Worm (Caenorhabditis elegans) whole organism, L1 larva: ENCODE data around the gene str-123.

ENCODE experiments used
- C04F5.9 ChIP-seq: sonication (generic microtip); optimal IDR thresholded peaks from 2 replicates; lab custom pipeline; 2016; ENCODE audit warnings: missing genetic modification characterization, missing compliant biosample characterization
- F16B12.6 ChIP-seq: fragments of 150-350 bp; optimal IDR thresholded peaks from 2 replicates; lab custom pipeline; 2014; ENCODE audit warnings: missing biosample characterization, missing genetic modification characterization
- aha-1 ChIP-seq: fragments of 150-350 bp; optimal IDR thresholded peaks from 2 replicates; lab custom pipeline; 2014; ENCODE audit warnings: missing biosample characterization, missing genetic modification characterization
- alr-1 ChIP-seq: fragments of 200-800 bp; sonication (Bioruptor generic); optimal IDR thresholded peaks from 2 replicates; lab custom pipeline; 2018; ENCODE audit warnings: borderline replicate concordance, mild to moderate bottlenecking, missing genetic modification characterization, missing compliant biosample characterization
- aly-2 ChIP-seq: fragments of 150-350 bp; optimal IDR thresholded peaks from 2 replicates; lab custom pipeline; 2014; ENCODE audit warnings: missing biosample characterization, missing genetic modification characterization
- blmp-1 ChIP-seq: fragments of 150-350 bp; optimal IDR thresholded peaks from 2 replicates; lab custom pipeline; 2014; ENCODE audit warnings: missing biosample characterization, missing genetic modification characterization
- ceh-88 ChIP-seq: fragments of 200-800 bp; sonication (Bioruptor generic); IDR thresholded peaks from 2 replicates; pipeline ENCODE4 v1.3.6; 2022; ENCODE audit warnings: missing genetic modification characterization, missing compliant biosample characterization
- ceh-90 ChIP-seq: sonication (generic microtip); optimal IDR thresholded peaks from 2 replicates; lab custom pipeline; 2016; ENCODE audit warnings: missing genetic modification characterization, missing compliant biosample characterization
- dsc-1 ChIP-seq: sonication (generic microtip); optimal IDR thresholded peaks from 2 replicates; lab custom pipeline; 2016; ENCODE audit warnings: mild to moderate bottlenecking, missing genetic modification characterization, missing compliant biosample characterization
- efl-1 ChIP-seq, 4 experiments: fragments of 150-350 bp; optimal IDR thresholded peaks in 3 of 4; peaks in 1 of 4; 1 replicate in 1 of 4; 2 replicates in 3 of 4; lab custom pipeline; 2014; ENCODE audit warnings: missing biosample characterization in 2 of 4, missing genetic modification characterization in 2 of 4, missing genetic modification reagents in 2 of 4
- efl-3 ChIP-seq: fragments of 200-800 bp; sonication (Bioruptor generic); optimal IDR thresholded peaks from 2 replicates; lab custom pipeline; 2018; ENCODE audit warnings: mild to moderate bottlenecking, missing genetic modification characterization, missing compliant biosample characterization
- egl-13 ChIP-seq: sonication (generic microtip); optimal IDR thresholded peaks from 2 replicates; lab custom pipeline; 2016; ENCODE audit warnings: missing genotype, missing genetic modification reagents, missing genetic modification characterization, missing compliant biosample characterization
- egl-27 ChIP-seq, 2 experiments: fragments of 150-350 bp in 1 of 2; sonication (generic microtip); optimal IDR thresholded peaks; 3 replicates each; lab custom pipeline; 2017 to 2018; ENCODE audit warnings: missing biosample characterization in 2 of 2, missing genetic modification characterization in 2 of 2, missing genetic modification reagents in 2 of 2
- elt-2 ChIP-seq: sonication (generic microtip); optimal IDR thresholded peaks from 2 replicates; lab custom pipeline; 2016; ENCODE audit warnings: missing genetic modification characterization, mild to moderate bottlenecking, inconsistent platforms, missing compliant biosample characterization, missing genetic modification reagents
- elt-3 ChIP-seq, 6 experiments: fragments of 150-350 bp in 1 of 6; sonication (generic microtip); optimal IDR thresholded peaks; 2 replicates each; lab custom pipeline; 2017 to 2018; ENCODE audit warnings: missing biosample characterization in 6 of 6, missing genetic modification characterization in 6 of 6, inconsistent platforms in 1 of 6
- fkh-8 ChIP-seq: sonication (generic microtip); optimal IDR thresholded peaks from 2 replicates; lab custom pipeline; 2016; ENCODE audit warnings: mild to moderate bottlenecking, missing genetic modification characterization, missing compliant biosample characterization
- fos-1 ChIP-seq: fragments of 150-350 bp; optimal IDR thresholded peaks from 2 replicates; lab custom pipeline; 2014; ENCODE audit warnings: missing biosample characterization, missing genetic modification characterization
- hlh-17 ChIP-seq: fragments of 200-800 bp; sonication (Bioruptor generic); optimal IDR thresholded peaks from 2 replicates; lab custom pipeline; 2018; ENCODE audit warnings: missing genetic modification characterization, mild to moderate bottlenecking, missing compliant biosample characterization, moderate library complexity, borderline replicate concordance
- lin-35 ChIP-seq, 2 experiments: fragments of 150-350 bp; optimal IDR thresholded peaks; 2 replicates each; lab custom pipeline; 2014; ENCODE audit warnings: missing biosample characterization in 2 of 2, missing genetic modification characterization in 2 of 2, missing genetic modification reagents in 2 of 2
- lin-39 ChIP-seq: fragments of 150-350 bp; optimal IDR thresholded peaks from 2 replicates; lab custom pipeline; 2014; ENCODE audit warnings: missing biosample characterization, missing genetic modification reagents, missing genetic modification characterization
- mdl-1 ChIP-seq, 2 experiments: fragments of 150-350 bp; optimal IDR thresholded peaks; 2 replicates each; lab custom pipeline; 2014 to 2017; ENCODE audit warnings: missing biosample characterization in 2 of 2, missing genetic modification characterization in 2 of 2, inconsistent platforms in 1 of 2
- mef-2 ChIP-seq: fragments of 150-350 bp; optimal IDR thresholded peaks from 2 replicates; lab custom pipeline; 2014; ENCODE audit warnings: missing biosample characterization, missing genetic modification characterization
- nhr-19 ChIP-seq: fragments of 200-800 bp; sonication (Bioruptor generic); conservative IDR thresholded peaks from 2 replicates; pipeline ENCODE4 v1.3.6; 2022; ENCODE audit warnings: missing genetic modification characterization, missing compliant biosample characterization
- nhr-20 ChIP-seq: sonication (generic microtip); optimal IDR thresholded peaks from 2 replicates; lab custom pipeline; 2016; ENCODE audit warnings: mild to moderate bottlenecking, missing genetic modification characterization, missing compliant biosample characterization
- nhr-237 ChIP-seq: fragments of 150-350 bp; optimal IDR thresholded peaks from 2 replicates; lab custom pipeline; 2014; ENCODE audit warnings: missing biosample characterization, missing genetic modification characterization
- nhr-28 ChIP-seq: fragments of 150-350 bp; optimal IDR thresholded peaks from 2 replicates; lab custom pipeline; 2014; ENCODE audit warnings: missing biosample characterization, missing genetic modification characterization
- nhr-47 ChIP-seq: sonication (generic microtip); optimal IDR thresholded peaks from 2 replicates; lab custom pipeline; 2016; ENCODE audit warnings: mild to moderate bottlenecking, missing genetic modification characterization, moderate library complexity, missing compliant biosample characterization
- nhr-77 ChIP-seq: fragments of 150-350 bp; optimal IDR thresholded peaks from 2 replicates; lab custom pipeline; 2014; ENCODE audit warnings: missing biosample characterization, missing genetic modification characterization
- nhr-85 ChIP-seq: sonication (generic microtip); peaks from one replicate; lab custom pipeline; 2016; ENCODE audit warnings: missing genetic modification characterization, inconsistent platforms, missing compliant biosample characterization
- nhr-90 ChIP-seq: sonication (generic microtip); optimal IDR thresholded peaks from 2 replicates; lab custom pipeline; 2016; ENCODE audit warnings: mild to moderate bottlenecking, missing genetic modification characterization, missing compliant biosample characterization; ENCODE audit not compliant: poor library complexity
- pqm-1 ChIP-seq: sonication (generic microtip); optimal IDR thresholded peaks from 3 replicates; lab custom pipeline; 2017; ENCODE audit warnings: missing biosample characterization, missing genetic modification characterization
- skn-1 ChIP-seq: fragments of 150-350 bp; optimal IDR thresholded peaks from 2 replicates; lab custom pipeline; 2014; ENCODE audit warnings: missing biosample characterization, missing genetic modification characterization
- snpc-4 ChIP-seq: fragments of 150-350 bp; optimal IDR thresholded peaks from 2 replicates; lab custom pipeline; 2014; ENCODE audit warnings: missing biosample characterization, missing genetic modification characterization
- snu-23 ChIP-seq: sonication (generic microtip); optimal IDR thresholded peaks from 2 replicates; lab custom pipeline; 2016; ENCODE audit warnings: missing genetic modification characterization, missing compliant biosample characterization
- sox-4 ChIP-seq: sonication (generic microtip); optimal IDR thresholded peaks from 2 replicates; lab custom pipeline; 2016; ENCODE audit warnings: missing genetic modification characterization, missing compliant biosample characterization
- unc-130 ChIP-seq: fragments of 150-350 bp; optimal IDR thresholded peaks from 2 replicates; lab custom pipeline; 2017; ENCODE audit warnings: missing biosample characterization, missing genetic modification characterization, inconsistent platforms
- unc-30 ChIP-seq: sonication (generic microtip); optimal IDR thresholded peaks from 2 replicates; lab custom pipeline; 2017; ENCODE audit warnings: missing biosample characterization, missing genetic modification characterization
- unc-98 ChIP-seq: fragments of 200-800 bp; sonication (Bioruptor generic); IDR thresholded peaks from 2 replicates; pipeline ENCODE4 v1.3.6; 2022; ENCODE audit warnings: missing genetic modification characterization, missing compliant biosample characterization
- zip-4 ChIP-seq: fragments of 200-800 bp; sonication (Bioruptor generic); optimal IDR thresholded peaks from 2 replicates; lab custom pipeline; 2018; ENCODE audit warnings: mild to moderate bottlenecking, missing genetic modification characterization, moderate library complexity, missing compliant biosample characterization
- ztf-4 ChIP-seq: fragments of 150-350 bp; optimal IDR thresholded peaks from 2 replicates; lab custom pipeline; 2014; ENCODE audit warnings: missing biosample characterization, missing genetic modification characterization

Gene str-123

DNA sequence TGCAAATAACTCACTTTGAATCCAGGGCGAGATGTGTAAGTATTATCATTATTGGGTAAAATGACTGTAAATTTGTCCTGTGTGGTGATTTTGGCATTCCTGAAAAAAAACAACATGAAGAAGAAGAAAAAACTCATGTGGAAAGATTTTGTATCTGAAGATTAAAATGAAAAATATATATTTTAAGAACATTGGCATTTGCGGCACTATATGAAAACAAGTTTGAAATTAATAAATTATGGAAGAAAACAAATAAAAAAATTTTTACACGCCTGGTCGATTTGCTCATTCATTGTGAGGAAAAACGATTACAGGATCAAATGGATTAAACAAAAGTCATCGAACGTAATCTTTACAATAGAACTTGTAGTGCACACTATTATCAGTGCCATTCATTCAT is 20.4 kb upstream of the str-123 start, which contains the start of gene ilc-17.1:
Gene ilc-17.1, minus strand, starts transcription at position 101 of the 400 bp plus-strand sequence.
- TF ChIP-seq unc-98 (GFP tag; lab: Robert Waterston, UW) (no peak), snpc-4 (no peak), ceh-90 (tag; lab: Kevin White, UChicago) (no peak), nhr-47 (no peak), lin-35 (GFP tag; optimal IDR thresholded peaks at IDR 0.05; lab: Kevin White, UChicago) (no peak), nhr-20 (tag; lab: Kevin White, UChicago) (no peak)

DNA sequence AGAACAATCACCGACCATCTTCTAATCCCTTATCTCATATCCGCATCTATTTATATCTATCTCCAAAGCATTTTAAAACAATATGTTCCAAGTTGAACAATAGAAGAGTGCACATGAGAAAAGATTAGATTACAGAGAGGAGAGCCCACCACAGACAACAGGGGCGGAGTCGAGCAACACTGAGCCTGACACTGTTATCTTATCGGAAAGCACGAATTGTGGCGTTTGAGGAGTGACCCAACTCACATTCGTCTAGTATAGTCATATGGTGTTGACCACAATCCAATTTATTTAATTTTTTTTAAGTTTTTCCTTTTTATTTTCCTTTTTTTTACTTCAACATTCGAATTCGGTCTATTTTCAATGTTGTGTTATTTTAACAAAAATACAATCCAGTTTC is 9.5 kb upstream of the str-123 start:
- TF ChIP-seq unc-130 (tag; lab: Kevin White, UChicago) (no peak), egl-27 (tag; optimal IDR thresholded peaks at IDR 0.05; lab: Kevin White, UChicago) (no peak), pqm-1 (no peak), sox-4 (no peak), alr-1 (tag; lab: Kevin White, UChicago) (no peak), elt-2 (tag; lab: Kevin White, UChicago) (peak; percentile 80), mef-2 (tag; lab: Kevin White, UChicago) (no peak), F16B12.6 (no peak)

DNA sequence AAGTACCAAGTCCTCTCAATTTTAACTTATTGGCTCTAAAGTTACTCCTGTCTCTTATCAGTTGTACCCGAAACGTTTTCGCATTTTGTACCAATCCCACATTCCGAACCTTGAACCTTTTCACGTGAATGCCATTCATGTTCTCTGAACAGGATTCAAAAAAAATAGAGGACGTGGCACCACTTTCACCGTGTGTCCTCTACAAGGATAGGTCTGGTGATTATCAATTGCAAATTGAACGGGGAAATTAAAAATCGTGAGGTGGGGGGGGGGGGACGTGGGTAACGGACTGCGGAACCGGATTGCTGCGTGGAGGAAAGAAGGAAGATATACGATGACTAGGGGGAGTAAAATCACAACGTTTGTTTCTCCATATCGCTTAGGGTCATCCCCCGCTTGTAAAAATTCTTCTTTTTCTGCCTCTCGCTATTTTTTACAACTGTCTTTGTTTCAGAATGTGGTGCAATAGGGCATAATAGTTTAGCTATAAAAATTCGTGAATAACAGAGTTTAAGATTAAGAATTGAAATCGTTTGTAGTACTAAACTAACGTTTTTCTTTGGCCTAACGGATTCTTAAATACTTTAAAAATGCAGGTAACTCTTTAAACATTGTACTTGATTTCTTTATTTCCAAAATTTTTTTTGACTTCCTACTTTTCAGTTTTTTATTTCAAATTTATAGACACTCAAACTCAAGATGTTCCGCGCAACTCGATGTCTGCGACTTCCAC is 8.3 kb upstream of the str-123 start, which contains the start of gene alh-13:
Gene alh-13, plus strand, starts transcription at position 683 of the 733 bp plus-strand sequence.
- no peak for TF ChIP-seq ceh-88 (GFP tag; lab: Robert Waterston, UW)
- TF ChIP-seq nhr-85, result peak; percentile 45
- TF ChIP-seq nhr-19, result peak; percentile 31
- peak; percentile 72 for TF ChIP-seq blmp-1
- peak in 1 of 2 experiments; percentile 28 for TF ChIP-seq mdl-1 (tag; optimal IDR thresholded peaks at IDR 0.05; lab: Kevin White, UChicago)
- no peak for TF ChIP-seq aly-2 (tag; lab: Kevin White, UChicago)
- TF ChIP-seq fos-1 (tag; lab: Kevin White, UChicago), result no peak
- no peak for TF ChIP-seq alr-1 (tag; lab: Kevin White, UChicago)
- TF ChIP-seq skn-1, result no peak
- no peak for TF ChIP-seq nhr-28 (tag; lab: Kevin White, UChicago)
- peak; percentile 17 for TF ChIP-seq nhr-20 (tag; lab: Kevin White, UChicago)
- TF ChIP-seq snu-23 (GFP tag; lab: Kevin White, UChicago), result no peak
- no peak for TF ChIP-seq nhr-77 (tag; lab: Kevin White, UChicago)
- TF ChIP-seq elt-3 (tag; optimal IDR thresholded peaks at IDR 0.05; lab: Kevin White, UChicago), result peak in 1 of 6 experiments; percentile 58
- TF ChIP-seq nhr-237, result no peak
- peak; percentile 28 for TF ChIP-seq elt-2 (tag; lab: Kevin White, UChicago)
- TF ChIP-seq snpc-4, result no peak
- no peak for TF ChIP-seq efl-1 (optimal IDR thresholded peaks at IDR 0.05; lab: Kevin White, UChicago)
- TF ChIP-seq efl-1 (GFP tag; optimal IDR thresholded peaks at IDR 0.05 in 1 of 2; lab: Kevin White, UChicago), result peak in 1 of 2 experiments; percentile 10

DNA sequence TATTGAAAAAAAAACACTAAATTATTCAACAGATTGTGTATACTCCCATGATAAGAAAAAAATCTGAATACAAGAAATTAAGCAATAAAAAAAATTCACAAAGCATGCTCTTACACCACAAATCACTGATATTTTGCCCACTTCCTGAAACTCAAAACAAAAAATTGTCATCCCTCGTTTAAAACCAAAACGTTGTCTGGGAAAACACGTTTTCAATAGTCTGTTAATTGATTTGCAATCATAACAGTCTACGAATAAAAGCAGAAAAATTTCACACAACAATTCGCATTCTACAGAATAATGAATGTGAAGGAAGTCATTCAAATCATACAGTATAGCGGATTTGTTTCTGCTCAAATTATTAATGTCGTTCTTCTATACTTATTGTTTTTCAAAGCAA is 2.5 kb upstream of the str-123 start, which contains the start of gene str-124:
Gene str-124, plus strand, starts transcription at position 301 of the 400 bp plus-strand sequence.
- TF ChIP-seq snpc-4 (no peak), unc-98 (GFP tag; lab: Robert Waterston, UW) (no peak), hlh-17 (GFP tag; lab: Kevin White, UChicago) (no peak), zip-4 (GFP tag; lab: Kevin White, UChicago) (no peak), fkh-8 (tag; lab: Kevin White, UChicago) (no peak), dsc-1 (tag; lab: Kevin White, UChicago) (no peak), egl-13 (tag; lab: Kevin White, UChicago) (no peak), egl-27 (tag; optimal IDR thresholded peaks at IDR 0.05; lab: Kevin White, UChicago) (no peak), efl-3 (GFP tag; lab: Kevin White, UChicago) (no peak), C04F5.9 (tag; lab: Kevin White, UChicago) (no peak), unc-30 (no peak), lin-39 (no peak), ztf-4 (no peak), aha-1 (no peak), nhr-90 (no peak), nhr-85 (no peak)
